Fruit fly (Drosophila melanogaster) Kc167 (cell line): ENCODE data around the gene CG14689.

Source experiments
- h ChIP-seq: fragments of >200 bp; optimal IDR thresholded peaks from 3 replicates; lab custom pipeline; 2018; ENCODE audit warnings: missing external identifiers
- ttk ChIP-seq: sonication (Bioruptor generic); optimal IDR thresholded peaks from 2 replicates; lab custom pipeline; 2017; ENCODE audit warnings: missing external identifiers

dm6 chr3R:10696371-10696777, 14.7 kb downstream of the CG14689 start, which contains the start of the genes pug, CG14683 and CG46459:
- no peak for TF ChIP-seq ttk (lab: Kevin White, UChicago)
- no peak for TF ChIP-seq h (lab: Kevin White, UChicago)
